Worm (Caenorhabditis elegans) whole organism, young adult: ENCODE results near the gene K09H11.11.

ENCODE experiments used
- B0336.3 ChIP-seq: fragments of 200-800 bp; sonication (Bioruptor generic); IDR thresholded peaks from 2 replicates; pipeline ENCODE4 v1.3.6; 2022; ENCODE audit warnings: missing genetic modification characterization, missing compliant biosample characterization
- C17E4.6 ChIP-seq: fragments of 200-800 bp; sonication (Bioruptor generic); IDR thresholded peaks from 2 replicates; pipeline ENCODE4 v1.3.6; 2022; ENCODE audit warnings: missing genetic modification reagents, missing genetic modification characterization, missing compliant biosample characterization
- F10E7.11 ChIP-seq: sonication (generic microtip); optimal IDR thresholded peaks from 2 replicates; lab custom pipeline; 2017; ENCODE audit warnings: mild to moderate bottlenecking, missing genetic modification characterization, moderate library complexity, missing compliant biosample characterization
- F33H1.4 ChIP-seq: fragments of 200-800 bp; sonication (Bioruptor generic); IDR thresholded peaks from 2 replicates; pipeline ENCODE4 v1.3.6; 2022; ENCODE audit warnings: missing genetic modification reagents, missing genetic modification characterization, missing compliant biosample characterization
- Y53F4B.3 ChIP-seq: fragments of 200-800 bp; sonication (Bioruptor generic); IDR thresholded peaks from 2 replicates; pipeline ENCODE4 v1.3.6; 2022; ENCODE audit warnings: missing genetic modification reagents, missing genetic modification characterization, missing compliant biosample characterization
- Y79H2A.3 ChIP-seq: fragments of 200-800 bp; sonication (Bioruptor generic); conservative IDR thresholded peaks from 2 replicates; pipeline ENCODE4 v1.3.6; 2022; ENCODE audit warnings: missing genetic modification reagents, missing genetic modification characterization, missing compliant biosample characterization
- athp-1 ChIP-seq: sonication (generic microtip); optimal IDR thresholded peaks from 2 replicates; lab custom pipeline; 2017; ENCODE audit warnings: mild to moderate bottlenecking, missing genetic modification characterization, missing compliant biosample characterization
- attf-6 ChIP-seq: fragments of 200-800 bp; sonication (Bioruptor generic); IDR thresholded peaks from 2 replicates; pipeline ENCODE4 v1.3.6; 2022; ENCODE audit warnings: missing genetic modification reagents, missing genetic modification characterization, missing compliant biosample characterization
- ccch-3 ChIP-seq: fragments of 200-800 bp; sonication (Bioruptor generic); optimal IDR thresholded peaks from 2 replicates; lab custom pipeline; 2018; ENCODE audit warnings: mild to moderate bottlenecking, missing genetic modification characterization, missing compliant biosample characterization
- cebp-2 ChIP-seq: fragments of 200-800 bp; sonication (Bioruptor generic); IDR thresholded peaks from 2 replicates; pipeline ENCODE4 v1.3.6; 2022; ENCODE audit warnings: missing genetic modification characterization, missing compliant biosample characterization
- ceh-100 ChIP-seq: fragments of 200-800 bp; sonication (Bioruptor generic); IDR thresholded peaks from 2 replicates; pipeline ENCODE4 v1.3.6; 2022; ENCODE audit warnings: missing genetic modification reagents, missing genetic modification characterization, missing compliant biosample characterization
- ceh-40 ChIP-seq: fragments of 200-800 bp; sonication (Bioruptor generic); IDR thresholded peaks from 2 replicates; pipeline ENCODE4 v1.3.6; 2022; ENCODE audit warnings: missing genetic modification characterization, missing compliant biosample characterization
- ceh-58 ChIP-seq: fragments of 200-800 bp; sonication (Bioruptor generic); IDR thresholded peaks from 2 replicates; pipeline ENCODE4 v1.3.6; 2022; ENCODE audit warnings: missing genetic modification characterization, missing compliant biosample characterization
- dpl-1 ChIP-seq: fragments of 150-350 bp; optimal IDR thresholded peaks from 2 replicates; lab custom pipeline; 2014; ENCODE audit warnings: missing biosample characterization, missing genetic modification reagents, missing genetic modification characterization
- efl-1 ChIP-seq: fragments of 150-350 bp; optimal IDR thresholded peaks from 2 replicates; lab custom pipeline; 2014; ENCODE audit warnings: missing biosample characterization, missing genetic modification reagents, missing genetic modification characterization
- egl-18 ChIP-seq: fragments of 200-800 bp; sonication (Bioruptor generic); IDR thresholded peaks from 2 replicates; pipeline ENCODE4 v1.3.6; 2022; ENCODE audit warnings: missing genetic modification reagents, missing genetic modification characterization, missing compliant biosample characterization
- him-1 ChIP-seq: sonication (generic microtip); optimal IDR thresholded peaks from 2 replicates; lab custom pipeline; 2016; ENCODE audit warnings: missing genotype, missing genetic modification reagents, missing genetic modification characterization, missing compliant biosample characterization
- hlh-12 ChIP-seq: sonication (generic microtip); optimal IDR thresholded peaks from 2 replicates; lab custom pipeline; 2016; ENCODE audit warnings: missing genetic modification characterization, missing compliant biosample characterization
- hmg-1.2 ChIP-seq: fragments of 200-800 bp; sonication (Bioruptor generic); IDR thresholded peaks from 2 replicates; pipeline ENCODE4 v1.3.6; 2022; ENCODE audit warnings: missing genetic modification reagents, missing genetic modification characterization, missing compliant biosample characterization
- hrde-1 ChIP-seq: sonication (generic microtip); optimal IDR thresholded peaks from 2 replicates; lab custom pipeline; 2016; ENCODE audit warnings: missing genetic modification characterization, mild to moderate bottlenecking, missing compliant biosample characterization, moderate library complexity, missing genotype, missing genetic modification reagents, borderline replicate concordance
- lag-1 ChIP-seq: fragments of 200-800 bp; sonication (Bioruptor generic); IDR thresholded peaks from 2 replicates; pipeline ENCODE4 v1.3.6; 2022; ENCODE audit warnings: missing genetic modification reagents, missing genetic modification characterization, missing compliant biosample characterization
- let-526 ChIP-seq: fragments of 200-800 bp; sonication (Bioruptor generic); IDR thresholded peaks from 2 replicates; pipeline ENCODE4 v1.3.6; 2022; ENCODE audit warnings: missing genetic modification reagents, missing genetic modification characterization, missing compliant biosample characterization
- lsl-1 ChIP-seq: fragments of 200-800 bp; sonication (Bioruptor generic); optimal IDR thresholded peaks from 2 replicates; lab custom pipeline; 2018; ENCODE audit warnings: mild to moderate bottlenecking, missing genetic modification characterization, moderate library complexity, missing compliant biosample characterization
- madf-10 ChIP-seq: sonication (generic microtip); optimal IDR thresholded peaks from 2 replicates; lab custom pipeline; 2016; ENCODE audit warnings: mild to moderate bottlenecking, missing genetic modification characterization, missing compliant biosample characterization
- madf-6 ChIP-seq: fragments of 200-800 bp; sonication (Bioruptor generic); IDR thresholded peaks from 2 replicates; pipeline ENCODE4 v1.3.6; 2022; ENCODE audit warnings: missing genetic modification reagents, missing genetic modification characterization, missing compliant biosample characterization
- mel-28 ChIP-seq: sonication (generic microtip); optimal IDR thresholded peaks from 2 replicates; lab custom pipeline; 2016; ENCODE audit warnings: borderline replicate concordance, mild to moderate bottlenecking, missing genetic modification characterization, missing compliant biosample characterization
- mxl-1 ChIP-seq: sonication (generic microtip); optimal IDR thresholded peaks from 2 replicates; lab custom pipeline; 2016; ENCODE audit warnings: missing genetic modification characterization, missing compliant biosample characterization
- nfya-1 ChIP-seq: sonication (generic microtip); optimal IDR thresholded peaks from 2 replicates; lab custom pipeline; 2017; ENCODE audit warnings: antibody characterized with exemption, missing compliant biosample characterization, missing genetic modification characterization, borderline replicate concordance; ENCODE audit not compliant: insufficient read depth
- nfya-2 ChIP-seq: fragments of 200-800 bp; sonication (Bioruptor generic); IDR thresholded peaks from 2 replicates; pipeline ENCODE4 v1.3.6; 2022; ENCODE audit warnings: missing genetic modification reagents, missing genetic modification characterization, missing compliant biosample characterization
- nhr-120 ChIP-seq: fragments of 200-800 bp; sonication (Bioruptor generic); IDR thresholded peaks from 2 replicates; pipeline ENCODE4 v1.3.6; 2022; ENCODE audit warnings: missing genetic modification characterization, missing compliant biosample characterization
- pbrm-1 ChIP-seq: fragments of 200-800 bp; sonication (Bioruptor generic); IDR thresholded peaks from 2 replicates; pipeline ENCODE4 v1.3.6; 2022; ENCODE audit warnings: missing genetic modification reagents, missing genetic modification characterization, missing compliant biosample characterization
- pha-4 ChIP-seq: fragments of 150-350 bp; sonication (generic microtip); optimal IDR thresholded peaks from 2 replicates; lab custom pipeline; 2014; ENCODE audit warnings: missing biosample characterization, missing genetic modification reagents, missing genetic modification characterization
- rcor-1 ChIP-seq: fragments of 200-800 bp; sonication (Bioruptor generic); IDR thresholded peaks from 2 replicates; pipeline ENCODE4 v1.3.6; 2022; ENCODE audit warnings: missing genetic modification reagents, missing genetic modification characterization, missing compliant biosample characterization
- sea-2 ChIP-seq: fragments of 200-800 bp; sonication (Bioruptor generic); IDR thresholded peaks from 2 replicates; pipeline ENCODE4 v1.3.6; 2022; ENCODE audit warnings: missing genetic modification characterization, missing compliant biosample characterization
- snpc-4 ChIP-seq, 5 experiments: fragments of 150-350 bp in 1 of 5; sonication (generic microtip) in 4 of 5; optimal IDR thresholded peaks; 2 replicates each; lab custom pipeline; 2014 to 2018; ENCODE audit warnings: missing genetic modification characterization in 5 of 5, missing biosample characterization in 3 of 5, antibody characterized with exemption in 2 of 5, mild to moderate bottlenecking in 2 of 5, missing compliant biosample characterization in 2 of 5, missing genotype in 2 of 5, moderate library complexity in 2 of 5, missing genetic modification reagents in 1 of 5
- sptf-2 ChIP-seq: fragments of 200-800 bp; sonication (Bioruptor generic); optimal IDR thresholded peaks from 2 replicates; lab custom pipeline; 2018; ENCODE audit warnings: mild to moderate bottlenecking, missing genetic modification characterization, missing compliant biosample characterization
- tbp1 ChIP-seq: fragments of 200-800 bp; sonication (Bioruptor generic); optimal IDR thresholded peaks from 2 replicates; lab custom pipeline; 2018; ENCODE audit warnings: mild to moderate bottlenecking, missing genetic modification characterization, missing compliant biosample characterization
- unc-130 ChIP-seq: sonication (generic microtip); optimal IDR thresholded peaks from 2 replicates; lab custom pipeline; 2016; ENCODE audit warnings: missing genetic modification reagents, missing genetic modification characterization, missing compliant biosample characterization
- xnd-1 ChIP-seq: sonication (generic microtip); optimal IDR thresholded peaks from 2 replicates; lab custom pipeline; 2016; ENCODE audit warnings: missing genotype, missing genetic modification reagents, missing genetic modification characterization, missing compliant biosample characterization
- ztf-18 ChIP-seq: sonication (generic microtip); optimal IDR thresholded peaks from 2 replicates; lab custom pipeline; 2016; ENCODE audit warnings: missing genotype, mild to moderate bottlenecking, missing genetic modification characterization, missing compliant biosample characterization

Gene K09H11.11

DNA sequence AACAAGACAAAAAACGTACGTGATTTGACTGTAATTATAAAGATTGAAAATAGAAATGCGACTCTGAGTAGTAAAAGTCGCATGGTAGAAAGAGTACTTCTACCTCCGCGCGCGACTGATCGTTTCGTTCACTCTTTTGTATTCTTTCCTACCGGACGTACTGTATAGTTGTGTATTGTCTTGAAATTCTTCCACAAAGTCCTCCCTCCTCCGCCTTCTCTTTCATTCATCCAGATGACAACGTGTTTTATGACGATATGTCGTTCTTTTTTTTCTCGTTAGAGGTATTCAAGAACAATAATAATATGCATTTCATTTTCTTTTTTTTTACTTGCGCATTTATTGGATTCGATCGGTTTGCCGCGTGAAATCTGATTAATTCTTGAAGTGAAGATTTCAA is 28.6 kb downstream of the K09H11.11 start, which contains the start of gene K09H11.4:
Gene K09H11.4 (minus strand): TSS at position 101 of the 400 bp plus-strand sequence.
- no peak for TF ChIP-seq Y79H2A.3 (GFP tag; lab: Robert Waterston, UW)
- TF ChIP-seq nfya-1 (tag; lab: Kevin White, UChicago): no peak
- TF ChIP-seq unc-130 (GFP tag; lab: Kevin White, UChicago): no peak
- TF ChIP-seq him-1 (tag; lab: Kevin White, UChicago): no peak
- no peak for TF ChIP-seq ceh-100 (GFP tag; lab: Robert Waterston, UW)

DNA sequence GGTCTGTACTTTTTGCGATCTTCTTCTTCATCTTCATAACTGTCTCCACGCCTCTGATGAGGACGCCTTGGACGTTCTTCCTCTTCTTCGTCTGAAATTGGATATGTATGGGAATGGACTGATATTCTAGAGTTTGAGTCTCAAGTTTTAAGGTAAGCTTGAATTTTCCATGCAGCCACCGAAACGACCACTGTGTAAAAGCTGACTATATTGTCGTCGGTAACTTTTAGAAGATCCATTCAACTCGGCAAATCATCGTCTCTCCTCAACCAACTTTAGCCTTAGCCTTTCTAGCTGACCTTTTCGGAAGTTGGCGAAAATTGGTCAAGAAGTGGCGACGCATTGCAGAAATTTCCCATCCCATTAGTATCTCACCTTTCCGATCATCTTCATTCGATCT is 30.7 kb downstream of the K09H11.11 start:
- TF ChIP-seq pha-4 (tag; lab: Kevin White, UChicago) (no peak), madf-6 (GFP tag; lab: Robert Waterston, UW) (0 out of 2 replicates have a peak, but pooled peaks have one; percentile 17)

- TF ChIP-seq efl-1 (GFP tag; lab: Kevin White, UChicago): peak; percentile 34
- peak; percentile 33; the same call in 1 of the 2 replicates for TF ChIP-seq F33H1.4
- peak; percentile 53 for TF ChIP-seq lsl-1 (GFP tag; lab: Kevin White, UChicago)
- TF ChIP-seq ceh-58: 0 out of 2 replicates have a peak, but pooled peaks have one; percentile 19
- TF ChIP-seq hmg-1.2 (GFP tag; lab: Robert Waterston, UW): 0 out of 2 replicates have a peak, but pooled peaks have one; percentile 18
- TF ChIP-seq hrde-1: peak; percentile 37
- TF ChIP-seq hlh-12 (tag; lab: Kevin White, UChicago): no peak
- peak; percentile 54 for TF ChIP-seq him-1 (tag; lab: Kevin White, UChicago)
- TF ChIP-seq attf-6: 0 out of 2 replicates have a peak, but pooled peaks have one; percentile 19
- TF ChIP-seq B0336.3 (GFP tag; lab: Robert Waterston, UW): peak; percentile 29; the same call in 1 of the 2 replicates
- 0 out of 2 replicates have a peak, but pooled peaks have one; percentile 18 for TF ChIP-seq pbrm-1 (GFP tag; lab: Robert Waterston, UW)
- no peak for TF ChIP-seq mel-28 (tag; lab: Kevin White, UChicago)
- peak; percentile 65; the same call in 1 of the 2 replicates for TF ChIP-seq madf-6 (GFP tag; lab: Robert Waterston, UW)
- peak; percentile 34 for TF ChIP-seq xnd-1 (tag; lab: Kevin White, UChicago)
- TF ChIP-seq ccch-3: no peak
- TF ChIP-seq lag-1 (GFP tag; lab: Robert Waterston, UW): no peak
- no peak for TF ChIP-seq sea-2 (GFP tag; lab: Robert Waterston, UW)
These were observed 33.0 kb downstream of the K09H11.11 start for ce11 chrV:5722093-5722492.

DNA sequence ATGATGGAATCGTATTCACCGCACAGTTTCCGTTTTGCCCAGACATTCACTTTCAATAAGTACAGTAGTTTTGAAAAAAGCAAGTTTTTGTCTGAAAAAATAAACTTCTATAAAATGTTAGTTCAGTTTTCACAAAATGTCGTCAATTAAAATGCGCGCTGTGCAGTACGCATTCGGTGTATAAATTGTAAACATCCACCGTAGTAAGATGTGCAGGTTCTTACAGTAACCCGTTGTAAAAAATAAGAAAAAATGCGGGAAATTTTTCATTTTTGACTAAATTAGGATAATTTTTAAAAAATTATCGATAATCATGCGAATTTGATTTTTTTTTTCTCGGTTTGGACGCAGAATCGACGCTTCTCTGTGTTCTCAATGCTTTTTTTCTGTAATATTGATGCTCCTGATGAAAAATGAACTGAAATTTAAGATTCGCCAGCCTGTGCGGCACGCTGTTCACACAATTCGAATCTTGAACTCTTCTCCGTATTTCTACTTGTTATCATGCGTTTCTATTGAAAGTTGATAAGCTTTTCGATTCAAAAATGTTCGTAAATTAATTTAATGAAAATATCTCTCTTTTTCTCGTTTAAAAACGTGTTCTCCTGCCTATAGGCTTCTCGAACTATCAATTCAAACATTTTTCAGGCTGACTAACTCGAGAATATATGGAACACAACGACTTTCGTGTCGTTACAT is 37.7 kb downstream of the K09H11.11 start, which contains the start of gene rga-3:
Gene rga-3 (plus strand): TSS at position 649 of the 699 bp plus-strand sequence.
- TF ChIP-seq cebp-2 (GFP tag; lab: Robert Waterston, UW) (no peak), madf-10 (tag; lab: Kevin White, UChicago) (no peak), egl-18 (GFP tag; lab: Robert Waterston, UW) (no peak), athp-1 (tag; lab: Kevin White, UChicago) (peak; percentile 77), pha-4 (tag; lab: Kevin White, UChicago) (no peak), C17E4.6 (GFP tag; lab: Robert Waterston, UW) (peak; percentile 79), efl-1 (GFP tag; lab: Kevin White, UChicago) (peak; percentile 97), F33H1.4 (peak; percentile 97), dpl-1 (GFP tag; lab: Kevin White, UChicago) (peak; percentile 95), B0336.3 (GFP tag; lab: Robert Waterston, UW) (peak; percentile 85), rcor-1 (GFP tag; lab: Robert Waterston, UW) (peak; percentile 93), snpc-4 (GFP tag; optimal IDR thresholded peaks at IDR 0.05; lab: Kevin White, UChicago) (peak; percentile 62), snpc-4 (tag; optimal IDR thresholded peaks at IDR 0.05; lab: Kevin White, UChicago) (peak in 3 of 4 experiments; percentile 49 to 68 (median 64)), nfya-2 (GFP tag; lab: Robert Waterston, UW) (no peak), ztf-18 (tag; lab: Kevin White, UChicago) (peak; percentile 66), nhr-120 (GFP tag; lab: Robert Waterston, UW) (no peak), mxl-1 (tag; lab: Kevin White, UChicago) (no peak), sptf-2 (GFP tag; lab: Kevin White, UChicago) (no peak), Y53F4B.3 (peak; percentile 58; the same call in 1 of the 2 replicates), ceh-40 (no peak), ceh-100 (GFP tag; lab: Robert Waterston, UW) (peak; percentile 55; the same call in 1 of the 2 replicates), tbp1 (GFP tag; lab: Kevin White, UChicago) (peak; percentile 72), let-526 (GFP tag; lab: Robert Waterston, UW) (no peak), xnd-1 (tag; lab: Kevin White, UChicago) (peak; percentile 97), F10E7.11 (tag; lab: Kevin White, UChicago) (no peak), Y79H2A.3 (GFP tag; lab: Robert Waterston, UW) (no peak)
